Worm (Caenorhabditis elegans) whole organism, L1 larva: ENCODE results near the gene K01F9.2.
A peak's percentile ranks its signal among the peaks of the same experiment; 100 is the strongest.

Experiments used
- C04F5.9 ChIP-seq: sonication (generic microtip); optimal IDR thresholded peaks from 2 replicates; lab custom pipeline; 2016; ENCODE audit warnings: missing genetic modification characterization, missing compliant biosample characterization
- Y116A8C.19 ChIP-seq: sonication (generic microtip); optimal IDR thresholded peaks from 2 replicates; lab custom pipeline; 2016; ENCODE audit warnings: missing compliant biosample characterization, missing genetic modification characterization, borderline replicate concordance
- aha-1 ChIP-seq: fragments of 150-350 bp; optimal IDR thresholded peaks from 2 replicates; lab custom pipeline; 2014; ENCODE audit warnings: missing biosample characterization, missing genetic modification characterization
- alr-1 ChIP-seq: fragments of 200-800 bp; sonication (Bioruptor generic); optimal IDR thresholded peaks from 2 replicates; lab custom pipeline; 2018; ENCODE audit warnings: borderline replicate concordance, mild to moderate bottlenecking, missing genetic modification characterization, missing compliant biosample characterization
- aly-2 ChIP-seq: fragments of 150-350 bp; optimal IDR thresholded peaks from 2 replicates; lab custom pipeline; 2014; ENCODE audit warnings: missing biosample characterization, missing genetic modification characterization
- ama-1 ChIP-seq: fragments of 150-350 bp; optimal IDR thresholded peaks from 2 replicates; lab custom pipeline; 2014
- ceh-63 ChIP-seq: fragments of 200-800 bp; sonication (Bioruptor generic); optimal IDR thresholded peaks from 2 replicates; lab custom pipeline; 2018; ENCODE audit warnings: mild to moderate bottlenecking, missing genetic modification characterization, missing compliant biosample characterization
- ceh-8 ChIP-seq: fragments of 200-800 bp; sonication (Bioruptor generic); optimal IDR thresholded peaks from 2 replicates; lab custom pipeline; 2018; ENCODE audit warnings: mild to moderate bottlenecking, missing genetic modification characterization, moderate library complexity, missing compliant biosample characterization
- ceh-88 ChIP-seq: fragments of 200-800 bp; sonication (Bioruptor generic); IDR thresholded peaks from 2 replicates; pipeline ENCODE4 v1.3.6; 2022; ENCODE audit warnings: missing genetic modification characterization, missing compliant biosample characterization
- ceh-90 ChIP-seq: sonication (generic microtip); optimal IDR thresholded peaks from 2 replicates; lab custom pipeline; 2016; ENCODE audit warnings: missing genetic modification characterization, missing compliant biosample characterization
- dpl-1 ChIP-seq, 3 experiments: fragments of 150-350 bp in 2 of 3; sonication (generic microtip) in 1 of 3; optimal IDR thresholded peaks; 2 replicates each; lab custom pipeline; 2014 to 2017; ENCODE audit warnings: missing biosample characterization in 3 of 3, missing genetic modification characterization in 3 of 3, missing genetic modification reagents in 3 of 3
- efl-1 ChIP-seq, 4 experiments: fragments of 150-350 bp; optimal IDR thresholded peaks in 3 of 4; peaks in 1 of 4; 1 replicate in 1 of 4; 2 replicates in 3 of 4; lab custom pipeline; 2014; ENCODE audit warnings: missing biosample characterization in 2 of 4, missing genetic modification characterization in 2 of 4, missing genetic modification reagents in 2 of 4
- efl-3 ChIP-seq: fragments of 200-800 bp; sonication (Bioruptor generic); optimal IDR thresholded peaks from 2 replicates; lab custom pipeline; 2018; ENCODE audit warnings: mild to moderate bottlenecking, missing genetic modification characterization, missing compliant biosample characterization
- egl-13 ChIP-seq: sonication (generic microtip); optimal IDR thresholded peaks from 2 replicates; lab custom pipeline; 2016; ENCODE audit warnings: missing genotype, missing genetic modification reagents, missing genetic modification characterization, missing compliant biosample characterization
- egl-27 ChIP-seq, 2 experiments: fragments of 150-350 bp in 1 of 2; sonication (generic microtip); optimal IDR thresholded peaks; 3 replicates each; lab custom pipeline; 2017 to 2018; ENCODE audit warnings: missing biosample characterization in 2 of 2, missing genetic modification characterization in 2 of 2, missing genetic modification reagents in 2 of 2
- elt-3 ChIP-seq, 6 experiments: fragments of 150-350 bp in 1 of 6; sonication (generic microtip); optimal IDR thresholded peaks; 2 replicates each; lab custom pipeline; 2017 to 2018; ENCODE audit warnings: missing biosample characterization in 6 of 6, missing genetic modification characterization in 6 of 6, inconsistent platforms in 1 of 6
- fkh-4 ChIP-seq: sonication (generic microtip); optimal IDR thresholded peaks from 2 replicates; lab custom pipeline; 2016; ENCODE audit warnings: missing compliant biosample characterization, missing genetic modification characterization, borderline replicate concordance
- fkh-8 ChIP-seq: sonication (generic microtip); optimal IDR thresholded peaks from 2 replicates; lab custom pipeline; 2016; ENCODE audit warnings: mild to moderate bottlenecking, missing genetic modification characterization, missing compliant biosample characterization
- grh-1 ChIP-seq: fragments of 200-800 bp; sonication (Bioruptor generic); IDR thresholded peaks from 2 replicates; pipeline ENCODE4 v1.3.6; 2022; ENCODE audit warnings: missing genetic modification reagents, missing genetic modification characterization, missing compliant biosample characterization
- hlh-4 ChIP-seq: sonication (generic microtip); optimal IDR thresholded peaks from 2 replicates; lab custom pipeline; 2016; ENCODE audit warnings: mild to moderate bottlenecking, missing genetic modification characterization, missing compliant biosample characterization
- isw-1 ChIP-seq: fragments of 200-800 bp; sonication (Bioruptor generic); IDR thresholded peaks from 2 replicates; pipeline ENCODE4 v1.3.6; 2022; ENCODE audit warnings: missing genetic modification characterization, missing compliant biosample characterization
- lin-14 ChIP-seq: fragments of 200-800 bp; sonication (Bioruptor generic); optimal IDR thresholded peaks from 2 replicates; lab custom pipeline; 2018; ENCODE audit warnings: mild to moderate bottlenecking, missing genetic modification characterization, moderate library complexity, missing compliant biosample characterization
- lin-35 ChIP-seq, 2 experiments: fragments of 150-350 bp; optimal IDR thresholded peaks; 2 replicates each; lab custom pipeline; 2014; ENCODE audit warnings: missing biosample characterization in 2 of 2, missing genetic modification characterization in 2 of 2, missing genetic modification reagents in 2 of 2
- lin-39 ChIP-seq: fragments of 150-350 bp; optimal IDR thresholded peaks from 2 replicates; lab custom pipeline; 2014; ENCODE audit warnings: missing biosample characterization, missing genetic modification reagents, missing genetic modification characterization
- lsy-2 ChIP-seq, 2 experiments: fragments of 150-350 bp; optimal IDR thresholded peaks; 2 replicates each; lab custom pipeline; 2014; ENCODE audit warnings: missing biosample characterization in 2 of 2, missing genetic modification characterization in 2 of 2
- mab-9 ChIP-seq: fragments of 200-800 bp; sonication (Bioruptor generic); IDR thresholded peaks from 2 replicates; pipeline ENCODE4 v1.3.6; 2022; ENCODE audit warnings: missing genetic modification reagents, missing genetic modification characterization, missing compliant biosample characterization
- mdl-1 ChIP-seq, 2 experiments: fragments of 150-350 bp; optimal IDR thresholded peaks; 2 replicates each; lab custom pipeline; 2014 to 2017; ENCODE audit warnings: missing biosample characterization in 2 of 2, missing genetic modification characterization in 2 of 2, inconsistent platforms in 1 of 2
- nhr-11 ChIP-seq: fragments of 150-350 bp; optimal IDR thresholded peaks from 2 replicates; lab custom pipeline; 2014; ENCODE audit warnings: missing biosample characterization, missing genetic modification characterization
- nhr-12 ChIP-seq: sonication (generic microtip); optimal IDR thresholded peaks from 2 replicates; lab custom pipeline; 2017; ENCODE audit warnings: missing biosample characterization, missing genetic modification characterization
- nhr-19 ChIP-seq: fragments of 200-800 bp; sonication (Bioruptor generic); conservative IDR thresholded peaks from 2 replicates; pipeline ENCODE4 v1.3.6; 2022; ENCODE audit warnings: missing genetic modification characterization, missing compliant biosample characterization
- nhr-237 ChIP-seq: fragments of 150-350 bp; optimal IDR thresholded peaks from 2 replicates; lab custom pipeline; 2014; ENCODE audit warnings: missing biosample characterization, missing genetic modification characterization
- nhr-71 ChIP-seq: sonication (generic microtip); optimal IDR thresholded peaks from 2 replicates; lab custom pipeline; 2016; ENCODE audit warnings: mild to moderate bottlenecking, missing genetic modification characterization, moderate library complexity, missing compliant biosample characterization
- nhr-76 ChIP-seq: sonication (generic microtip); optimal IDR thresholded peaks from 2 replicates; lab custom pipeline; 2017; ENCODE audit warnings: missing biosample characterization, missing genetic modification characterization
- nhr-77 ChIP-seq: fragments of 150-350 bp; optimal IDR thresholded peaks from 2 replicates; lab custom pipeline; 2014; ENCODE audit warnings: missing biosample characterization, missing genetic modification characterization
- nhr-85 ChIP-seq: sonication (generic microtip); peaks from one replicate; lab custom pipeline; 2016; ENCODE audit warnings: missing genetic modification characterization, inconsistent platforms, missing compliant biosample characterization
- nhr-90 ChIP-seq: sonication (generic microtip); optimal IDR thresholded peaks from 2 replicates; lab custom pipeline; 2016; ENCODE audit warnings: mild to moderate bottlenecking, missing genetic modification characterization, missing compliant biosample characterization; ENCODE audit not compliant: poor library complexity
- pqm-1 ChIP-seq: sonication (generic microtip); optimal IDR thresholded peaks from 3 replicates; lab custom pipeline; 2017; ENCODE audit warnings: missing biosample characterization, missing genetic modification characterization
- rnt-1 ChIP-seq: sonication (generic microtip); optimal IDR thresholded peaks from 2 replicates; lab custom pipeline; 2016; ENCODE audit warnings: mild to moderate bottlenecking, missing genetic modification characterization, moderate library complexity, missing compliant biosample characterization
- skn-1 ChIP-seq: fragments of 150-350 bp; optimal IDR thresholded peaks from 2 replicates; lab custom pipeline; 2014; ENCODE audit warnings: missing biosample characterization, missing genetic modification characterization
- snpc-4 ChIP-seq: fragments of 150-350 bp; optimal IDR thresholded peaks from 2 replicates; lab custom pipeline; 2014; ENCODE audit warnings: missing biosample characterization, missing genetic modification characterization
- sptf-1 ChIP-seq: fragments of 150-350 bp; optimal IDR thresholded peaks from 2 replicates; lab custom pipeline; 2014; ENCODE audit warnings: missing biosample characterization, missing genetic modification characterization
- sup-37 ChIP-seq: fragments of 200-800 bp; sonication (Bioruptor generic); optimal IDR thresholded peaks from 2 replicates; lab custom pipeline; 2018; ENCODE audit warnings: mild to moderate bottlenecking, missing genetic modification characterization, missing compliant biosample characterization
- swsn-7 ChIP-seq: sonication (generic microtip); optimal IDR thresholded peaks from 2 replicates; lab custom pipeline; 2016; ENCODE audit warnings: missing genetic modification characterization, missing compliant biosample characterization
- tbx-2 ChIP-seq: sonication (generic microtip); optimal IDR thresholded peaks from 2 replicates; lab custom pipeline; 2016; ENCODE audit warnings: missing genetic modification characterization, missing compliant biosample characterization
- unc-86 ChIP-seq: sonication (generic microtip); optimal IDR thresholded peaks from 2 replicates; lab custom pipeline; 2016; ENCODE audit warnings: missing genetic modification characterization, missing compliant biosample characterization
- unc-98 ChIP-seq: fragments of 200-800 bp; sonication (Bioruptor generic); IDR thresholded peaks from 2 replicates; pipeline ENCODE4 v1.3.6; 2022; ENCODE audit warnings: missing genetic modification characterization, missing compliant biosample characterization
- zag-1 ChIP-seq: fragments of 150-350 bp; optimal IDR thresholded peaks from 2 replicates; lab custom pipeline; 2014; ENCODE audit warnings: missing biosample characterization, missing genetic modification characterization
- zip-4 ChIP-seq: fragments of 200-800 bp; sonication (Bioruptor generic); optimal IDR thresholded peaks from 2 replicates; lab custom pipeline; 2018; ENCODE audit warnings: mild to moderate bottlenecking, missing genetic modification characterization, moderate library complexity, missing compliant biosample characterization
- ztf-4 ChIP-seq: fragments of 150-350 bp; optimal IDR thresholded peaks from 2 replicates; lab custom pipeline; 2014; ENCODE audit warnings: missing biosample characterization, missing genetic modification characterization

The K01F9.2 gene

ce11 chrIII:8867922-8868655 lies 8.8 kb downstream of the K01F9.2 start (continued):
- TF ChIP-seq C04F5.9 (tag; lab: Kevin White, UChicago), result no peak
- no peak for TF ChIP-seq unc-98 (GFP tag; lab: Robert Waterston, UW)
- no peak for TF ChIP-seq fkh-8 (tag; lab: Kevin White, UChicago)
- TF ChIP-seq zip-4 (GFP tag; lab: Kevin White, UChicago), result peak; percentile 44
- no peak for TF ChIP-seq aly-2 (tag; lab: Kevin White, UChicago)
- no peak for TF ChIP-seq Y116A8C.19 (tag; lab: Kevin White, UChicago)
- no peak for TF ChIP-seq nhr-77 (tag; lab: Kevin White, UChicago)
- no peak for TF ChIP-seq lin-39 (tag; lab: Kevin White, UChicago)
- TF ChIP-seq nhr-85 (tag; lab: Kevin White, UChicago), result peak; percentile 82
- TF ChIP-seq ceh-90 (tag; lab: Kevin White, UChicago), result no peak
- TF ChIP-seq skn-1 (tag; lab: Kevin White, UChicago), result peak; percentile 46
- no peak for TF ChIP-seq sup-37
- TF ChIP-seq efl-1 (optimal IDR thresholded peaks at IDR 0.05; lab: Kevin White, UChicago), result no peak
- TF ChIP-seq efl-1 (GFP tag; optimal IDR thresholded peaks at IDR 0.05 in 1 of 2; lab: Kevin White, UChicago), result peak; percentile 5 to 86
- no peak for TF ChIP-seq ceh-63 (GFP tag; lab: Kevin White, UChicago)
- no peak for TF ChIP-seq ceh-88
- no peak for TF ChIP-seq isw-1 (GFP tag; lab: Robert Waterston, UW)
- TF ChIP-seq zag-1 (tag; lab: Kevin White, UChicago), result no peak
- TF ChIP-seq tbx-2 (tag; lab: Kevin White, UChicago), result no peak
- no peak for TF ChIP-seq snpc-4 (tag; lab: Kevin White, UChicago)
- peak; percentile 40 for TF ChIP-seq nhr-90
- no peak for TF ChIP-seq swsn-7 (tag; lab: Kevin White, UChicago)
- peak; percentile 77 for TF ChIP-seq pqm-1 (tag; lab: Kevin White, UChicago)
- TF ChIP-seq dpl-1 (GFP tag; optimal IDR thresholded peaks at IDR 0.05; lab: Kevin White, UChicago), result peak in 2 of 3 experiments; percentile 2 to 18
- TF ChIP-seq egl-27 (tag; optimal IDR thresholded peaks at IDR 0.05; lab: Kevin White, UChicago), result no peak
- TF ChIP-seq egl-13, result no peak
- TF ChIP-seq elt-3 (tag; optimal IDR thresholded peaks at IDR 0.05; lab: Kevin White, UChicago), result peak in 5 of 6 experiments; percentile 57 to 90 (median 70)
- TF ChIP-seq lsy-2 (tag; optimal IDR thresholded peaks at IDR 0.05; lab: Kevin White, UChicago), result peak; percentile 8 to 49
- TF ChIP-seq rnt-1, result no peak
- TF ChIP-seq fkh-4, result no peak
- TF ChIP-seq grh-1 (GFP tag; lab: Robert Waterston, UW), result no peak
- peak in 1 of 2 experiments; percentile 70 for TF ChIP-seq lin-35 (GFP tag; optimal IDR thresholded peaks at IDR 0.05; lab: Kevin White, UChicago)
- TF ChIP-seq ztf-4 (tag; lab: Kevin White, UChicago), result no peak
- peak in 1 of 2 experiments; percentile 6 for TF ChIP-seq mdl-1 (tag; optimal IDR thresholded peaks at IDR 0.05; lab: Kevin White, UChicago)
- TF ChIP-seq efl-3 (GFP tag; lab: Kevin White, UChicago), result no peak
- peak; percentile 69 for TF ChIP-seq nhr-71 (tag; lab: Kevin White, UChicago)
- TF ChIP-seq ama-1 (lab: Kevin White, UChicago), result no peak
- no peak for TF ChIP-seq alr-1 (tag; lab: Kevin White, UChicago)
- no peak for TF ChIP-seq mab-9 (GFP tag; lab: Robert Waterston, UW)

ce11 chrIII:8866983-8867842 lies 9.7 kb downstream of the K01F9.2 start:
- TF ChIP-seq lin-14 (GFP tag; lab: Kevin White, UChicago) (peak; percentile 49), aha-1 (tag; lab: Kevin White, UChicago) (no peak), mdl-1 (tag; optimal IDR thresholded peaks at IDR 0.05; lab: Kevin White, UChicago) (peak in 1 of 2 experiments; percentile 45), grh-1 (GFP tag; lab: Robert Waterston, UW) (no peak), pqm-1 (tag; lab: Kevin White, UChicago) (no peak), hlh-4 (tag; lab: Kevin White, UChicago) (no peak), nhr-19 (GFP tag; lab: Robert Waterston, UW) (no peak), nhr-11 (tag; lab: Kevin White, UChicago) (no peak), nhr-12 (tag; lab: Kevin White, UChicago) (no peak), unc-86 (no peak), nhr-237 (tag; lab: Kevin White, UChicago) (no peak), ceh-8 (GFP tag; lab: Kevin White, UChicago) (no peak), sptf-1 (no peak), ceh-63 (GFP tag; lab: Kevin White, UChicago) (no peak), zag-1 (tag; lab: Kevin White, UChicago) (no peak), nhr-76 (tag; lab: Kevin White, UChicago) (no peak), egl-27 (tag; optimal IDR thresholded peaks at IDR 0.05; lab: Kevin White, UChicago) (no peak)
